Fruit fly (Drosophila melanogaster): ENCODE measurements around the gene spri.

spri gene

dm6 chrX:10515323-10515853 is 69.8 kb downstream of the spri start (continued):
- peak; percentile 35; the same call in 1 of the 3 replicates for TF ChIP-seq B-H1 (GFP tag; IDR thresholded peaks at IDR 0.05)
- TF ChIP-seq unpg (GFP tag; optimal IDR thresholded peaks at IDR 0.05): peak; percentile 44
- no peak for TF ChIP-seq CG10274 (GFP tag; optimal IDR thresholded peaks at IDR 0.05)
- TF ChIP-seq CG1603 (tag; optimal IDR thresholded peaks at IDR 0.05): peak; percentile 76
- peak; percentile 62 for TF ChIP-seq CG14667 (GFP tag; IDR thresholded peaks at IDR 0.05)
- TF ChIP-seq gt (GFP tag; IDR thresholded peaks at IDR 0.05): peak; percentile 38; the same call in 1 of the 2 replicates
- TF ChIP-seq CG6765 (GFP tag; optimal IDR thresholded peaks at IDR 0.05): no peak
- peak; percentile 74 for TF ChIP-seq dan (GFP tag; IDR thresholded peaks at IDR 0.05)
- no peak for TF ChIP-seq kni (GFP tag; optimal IDR thresholded peaks at IDR 0.05)
- peak; percentile 67 for TF ChIP-seq CG6689 (GFP tag; IDR thresholded peaks at IDR 0.05)
- no peak for TF ChIP-seq mirr (GFP tag; optimal IDR thresholded peaks at IDR 0.05)
- 0 out of 2 replicates have a peak, but pooled peaks have one; percentile 9 for TF ChIP-seq sim (GFP tag; IDR thresholded peaks at IDR 0.05)
- peak; percentile 89 for TF ChIP-seq zfh1 (GFP tag; IDR thresholded peaks at IDR 0.05)
- TF ChIP-seq croc (GFP tag; conservative IDR thresholded peaks at IDR 0.05): peak; percentile 80
- no peak for TF ChIP-seq CG31388 (GFP tag; optimal IDR thresholded peaks at IDR 0.05)
- TF ChIP-seq Dad (GFP tag; optimal IDR thresholded peaks at IDR 0.05): peak; percentile 61
- peak; percentile 26 for TF ChIP-seq CG33213 (GFP tag; optimal IDR thresholded peaks at IDR 0.05)
- TF ChIP-seq Optix (GFP tag; IDR thresholded peaks at IDR 0.05): no peak; the same call in 2 of the 3 replicates
- no peak for TF ChIP-seq CG15073 (GFP tag; optimal IDR thresholded peaks at IDR 0.05)
- TF ChIP-seq lilli (GFP tag; optimal IDR thresholded peaks at IDR 0.05): peak; percentile 52
- no peak for TF ChIP-seq yki (optimal IDR thresholded peaks at IDR 0.05)
- TF ChIP-seq tup (GFP tag; optimal IDR thresholded peaks at IDR 0.05): no peak
- TF ChIP-seq CG13775 (GFP tag; optimal IDR thresholded peaks at IDR 0.05): peak; percentile 12
- peak; percentile 74 for TF ChIP-seq CG10959 (GFP tag; IDR thresholded peaks at IDR 0.05)
- TF ChIP-seq CG4404 (GFP tag; IDR thresholded peaks at IDR 0.05): peak; percentile 91
- TF ChIP-seq E2f1 (GFP tag; IDR thresholded peaks at IDR 0.05): peak; percentile 42; the same call in 1 of the 2 replicates
- no peak for TF ChIP-seq HLHmδ (GFP tag; optimal IDR thresholded peaks at IDR 0.05)
- TF ChIP-seq CHES-1-like (GFP tag; optimal IDR thresholded peaks at IDR 0.05): no peak
- TF ChIP-seq CG17912 (GFP tag; optimal IDR thresholded peaks at IDR 0.05): no peak
- TF ChIP-seq disco-r (GFP tag; optimal IDR thresholded peaks at IDR 0.05): no peak
- TF ChIP-seq Hr3 (GFP tag; optimal IDR thresholded peaks at IDR 0.05): peak; percentile 40
- TF ChIP-seq Atf3 (GFP tag; optimal IDR thresholded peaks at IDR 0.05): no peak
- TF ChIP-seq pho (GFP tag; optimal IDR thresholded peaks at IDR 0.05): no peak
- TF ChIP-seq CG42726 (GFP tag; IDR thresholded peaks at IDR 0.05; ENCODE audit: partially characterized antibody): no peak
- TF ChIP-seq CG9797 (GFP tag; optimal IDR thresholded peaks at IDR 0.05): no peak
- TF ChIP-seq CG8944 (GFP tag; optimal IDR thresholded peaks at IDR 0.05): peak; percentile 21
- TF ChIP-seq fd3F (GFP tag; optimal IDR thresholded peaks at IDR 0.05): no peak
- 0 out of 3 replicates have a peak, but pooled peaks have one; percentile 14 for TF ChIP-seq dysf (GFP tag; IDR thresholded peaks at IDR 0.05)
- TF ChIP-seq pros (GFP tag; optimal IDR thresholded peaks at IDR 0.05): no peak
- TF ChIP-seq CrebB (tag; optimal IDR thresholded peaks at IDR 0.05): no peak
- TF ChIP-seq nau (GFP tag; optimal IDR thresholded peaks at IDR 0.05): no peak
- no peak for TF ChIP-seq Deaf1 (tag; optimal IDR thresholded peaks at IDR 0.05)
- peak; percentile 29 for TF ChIP-seq CG18764 (GFP tag; optimal IDR thresholded peaks at IDR 0.05)
- TF ChIP-seq bab2 (GFP tag; optimal IDR thresholded peaks at IDR 0.05): peak; percentile 42
- TF ChIP-seq Nf-YA (GFP tag; IDR thresholded peaks at IDR 0.05): no peak
- TF ChIP-seq CG15514 (GFP tag; optimal IDR thresholded peaks at IDR 0.05): no peak
- no peak for TF ChIP-seq NFAT (GFP tag; IDR thresholded peaks at IDR 0.05)
- no peak for TF ChIP-seq Taf1 (GFP tag; IDR thresholded peaks at IDR 0.05)
- TF ChIP-seq CG1233 (GFP tag; optimal IDR thresholded peaks at IDR 0.05): peak; percentile 68
- TF ChIP-seq CG8281 (tag; optimal IDR thresholded peaks at IDR 0.05): peak; percentile 29
- no peak for TF ChIP-seq Sry-β (GFP tag; optimal IDR thresholded peaks at IDR 0.05)

Data from whole organism, embryonic.